Worm (Caenorhabditis elegans) whole organism, L1 larva: ENCODE results near the gene myo-5.
A peak's percentile ranks its signal among the peaks of the same experiment; 100 is the strongest.

Experiments used
- C16A3.4 ChIP-seq: fragments of 150-350 bp; optimal IDR thresholded peaks from 2 replicates; lab custom pipeline; 2014; ENCODE audit warnings: missing biosample characterization, missing genetic modification characterization
- F16B12.6 ChIP-seq: fragments of 150-350 bp; optimal IDR thresholded peaks from 2 replicates; lab custom pipeline; 2014; ENCODE audit warnings: missing biosample characterization, missing genetic modification characterization
- aly-2 ChIP-seq: fragments of 150-350 bp; optimal IDR thresholded peaks from 2 replicates; lab custom pipeline; 2014; ENCODE audit warnings: missing biosample characterization, missing genetic modification characterization
- blmp-1 ChIP-seq: fragments of 150-350 bp; optimal IDR thresholded peaks from 2 replicates; lab custom pipeline; 2014; ENCODE audit warnings: missing biosample characterization, missing genetic modification characterization
- ceh-8 ChIP-seq: fragments of 200-800 bp; sonication (Bioruptor generic); optimal IDR thresholded peaks from 2 replicates; lab custom pipeline; 2018; ENCODE audit warnings: mild to moderate bottlenecking, missing genetic modification characterization, moderate library complexity, missing compliant biosample characterization
- ceh-88 ChIP-seq: fragments of 200-800 bp; sonication (Bioruptor generic); IDR thresholded peaks from 2 replicates; pipeline ENCODE4 v1.3.6; 2022; ENCODE audit warnings: missing genetic modification characterization, missing compliant biosample characterization
- ces-1 ChIP-seq: fragments of 150-350 bp; optimal IDR thresholded peaks from 2 replicates; lab custom pipeline; 2014; ENCODE audit warnings: missing biosample characterization, missing genetic modification reagents, missing genetic modification characterization
- dsc-1 ChIP-seq: sonication (generic microtip); optimal IDR thresholded peaks from 2 replicates; lab custom pipeline; 2016; ENCODE audit warnings: mild to moderate bottlenecking, missing genetic modification characterization, missing compliant biosample characterization
- efl-1 ChIP-seq, 4 experiments: fragments of 150-350 bp; optimal IDR thresholded peaks in 3 of 4; peaks in 1 of 4; 1 replicate in 1 of 4; 2 replicates in 3 of 4; lab custom pipeline; 2014; ENCODE audit warnings: missing biosample characterization in 2 of 4, missing genetic modification characterization in 2 of 4, missing genetic modification reagents in 2 of 4
- egl-13 ChIP-seq: sonication (generic microtip); optimal IDR thresholded peaks from 2 replicates; lab custom pipeline; 2016; ENCODE audit warnings: missing genotype, missing genetic modification reagents, missing genetic modification characterization, missing compliant biosample characterization
- elt-3 ChIP-seq, 6 experiments: fragments of 150-350 bp in 1 of 6; sonication (generic microtip); optimal IDR thresholded peaks; 2 replicates each; lab custom pipeline; 2017 to 2018; ENCODE audit warnings: missing biosample characterization in 6 of 6, missing genetic modification characterization in 6 of 6, inconsistent platforms in 1 of 6
- hpl-2 ChIP-seq: fragments of 150-350 bp; optimal IDR thresholded peaks from 2 replicates; lab custom pipeline; 2014; ENCODE audit warnings: missing biosample characterization, missing genetic modification reagents, missing genetic modification characterization
- irx-1 ChIP-seq: sonication (generic microtip); optimal IDR thresholded peaks from 2 replicates; lab custom pipeline; 2016; ENCODE audit warnings: missing genetic modification characterization, missing compliant biosample characterization
- isw-1 ChIP-seq: fragments of 200-800 bp; sonication (Bioruptor generic); IDR thresholded peaks from 2 replicates; pipeline ENCODE4 v1.3.6; 2022; ENCODE audit warnings: missing genetic modification characterization, missing compliant biosample characterization
- lin-14 ChIP-seq: fragments of 200-800 bp; sonication (Bioruptor generic); optimal IDR thresholded peaks from 2 replicates; lab custom pipeline; 2018; ENCODE audit warnings: mild to moderate bottlenecking, missing genetic modification characterization, moderate library complexity, missing compliant biosample characterization
- lin-39 ChIP-seq: fragments of 150-350 bp; optimal IDR thresholded peaks from 2 replicates; lab custom pipeline; 2014; ENCODE audit warnings: missing biosample characterization, missing genetic modification reagents, missing genetic modification characterization
- lsy-2 ChIP-seq, 2 experiments: fragments of 150-350 bp; optimal IDR thresholded peaks; 2 replicates each; lab custom pipeline; 2014; ENCODE audit warnings: missing biosample characterization in 2 of 2, missing genetic modification characterization in 2 of 2
- mef-2 ChIP-seq: fragments of 150-350 bp; optimal IDR thresholded peaks from 2 replicates; lab custom pipeline; 2014; ENCODE audit warnings: missing biosample characterization, missing genetic modification characterization
- nhr-19 ChIP-seq: fragments of 200-800 bp; sonication (Bioruptor generic); conservative IDR thresholded peaks from 2 replicates; pipeline ENCODE4 v1.3.6; 2022; ENCODE audit warnings: missing genetic modification characterization, missing compliant biosample characterization
- nhr-20 ChIP-seq: sonication (generic microtip); optimal IDR thresholded peaks from 2 replicates; lab custom pipeline; 2016; ENCODE audit warnings: mild to moderate bottlenecking, missing genetic modification characterization, missing compliant biosample characterization
- nhr-47 ChIP-seq: sonication (generic microtip); optimal IDR thresholded peaks from 2 replicates; lab custom pipeline; 2016; ENCODE audit warnings: mild to moderate bottlenecking, missing genetic modification characterization, moderate library complexity, missing compliant biosample characterization
- nhr-71 ChIP-seq: sonication (generic microtip); optimal IDR thresholded peaks from 2 replicates; lab custom pipeline; 2016; ENCODE audit warnings: mild to moderate bottlenecking, missing genetic modification characterization, moderate library complexity, missing compliant biosample characterization
- nhr-76 ChIP-seq: sonication (generic microtip); optimal IDR thresholded peaks from 2 replicates; lab custom pipeline; 2017; ENCODE audit warnings: missing biosample characterization, missing genetic modification characterization
- nhr-77 ChIP-seq: fragments of 150-350 bp; optimal IDR thresholded peaks from 2 replicates; lab custom pipeline; 2014; ENCODE audit warnings: missing biosample characterization, missing genetic modification characterization
- nhr-85 ChIP-seq: sonication (generic microtip); peaks from one replicate; lab custom pipeline; 2016; ENCODE audit warnings: missing genetic modification characterization, inconsistent platforms, missing compliant biosample characterization
- nhr-90 ChIP-seq: sonication (generic microtip); optimal IDR thresholded peaks from 2 replicates; lab custom pipeline; 2016; ENCODE audit warnings: mild to moderate bottlenecking, missing genetic modification characterization, missing compliant biosample characterization; ENCODE audit not compliant: poor library complexity
- pax-3 ChIP-seq: fragments of 200-800 bp; sonication (Bioruptor generic); optimal IDR thresholded peaks from 2 replicates; lab custom pipeline; 2018; ENCODE audit warnings: mild to moderate bottlenecking, missing genetic modification characterization, moderate library complexity, missing compliant biosample characterization
- pqm-1 ChIP-seq: sonication (generic microtip); optimal IDR thresholded peaks from 3 replicates; lab custom pipeline; 2017; ENCODE audit warnings: missing biosample characterization, missing genetic modification characterization
- rnt-1 ChIP-seq: sonication (generic microtip); optimal IDR thresholded peaks from 2 replicates; lab custom pipeline; 2016; ENCODE audit warnings: mild to moderate bottlenecking, missing genetic modification characterization, moderate library complexity, missing compliant biosample characterization
- skn-1 ChIP-seq: fragments of 150-350 bp; optimal IDR thresholded peaks from 2 replicates; lab custom pipeline; 2014; ENCODE audit warnings: missing biosample characterization, missing genetic modification characterization
- snu-23 ChIP-seq: sonication (generic microtip); optimal IDR thresholded peaks from 2 replicates; lab custom pipeline; 2016; ENCODE audit warnings: missing genetic modification characterization, missing compliant biosample characterization
- swsn-7 ChIP-seq: sonication (generic microtip); optimal IDR thresholded peaks from 2 replicates; lab custom pipeline; 2016; ENCODE audit warnings: missing genetic modification characterization, missing compliant biosample characterization
- tbx-2 ChIP-seq: sonication (generic microtip); optimal IDR thresholded peaks from 2 replicates; lab custom pipeline; 2016; ENCODE audit warnings: missing genetic modification characterization, missing compliant biosample characterization
- unc-62 ChIP-seq: fragments of 150-350 bp; optimal IDR thresholded peaks from 2 replicates; lab custom pipeline; 2014; ENCODE audit warnings: missing biosample characterization, missing genetic modification reagents, missing genetic modification characterization
- zip-4 ChIP-seq: fragments of 200-800 bp; sonication (Bioruptor generic); optimal IDR thresholded peaks from 2 replicates; lab custom pipeline; 2018; ENCODE audit warnings: mild to moderate bottlenecking, missing genetic modification characterization, moderate library complexity, missing compliant biosample characterization

The myo-5 gene

DNA sequence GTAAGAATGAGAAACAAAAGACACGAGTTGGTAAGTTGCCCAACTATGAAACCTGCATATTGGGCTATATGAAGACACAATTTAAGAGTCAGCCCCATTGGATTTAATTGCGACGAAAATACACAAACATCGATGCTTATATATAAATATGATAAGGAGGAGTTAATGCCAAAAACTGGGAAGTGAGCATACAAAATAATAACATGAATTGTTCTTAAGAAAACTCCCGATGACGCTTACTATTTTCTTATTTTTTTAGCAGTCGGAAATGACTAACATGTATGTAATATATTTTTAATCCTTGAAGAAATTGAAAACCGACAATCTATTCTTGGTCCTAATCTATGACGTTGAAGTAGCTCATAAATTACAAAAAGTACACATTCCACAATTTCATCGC, 36.7 kb upstream of the myo-5 start, which contains the start of gene str-144:
TSS of gene str-144 (minus strand) at position 101 of the 400 bp plus-strand sequence.
- no peak for TF ChIP-seq pax-3 (tag; lab: Kevin White, UChicago)
- TF ChIP-seq dsc-1 (tag; lab: Kevin White, UChicago), result peak; percentile 15

DNA sequence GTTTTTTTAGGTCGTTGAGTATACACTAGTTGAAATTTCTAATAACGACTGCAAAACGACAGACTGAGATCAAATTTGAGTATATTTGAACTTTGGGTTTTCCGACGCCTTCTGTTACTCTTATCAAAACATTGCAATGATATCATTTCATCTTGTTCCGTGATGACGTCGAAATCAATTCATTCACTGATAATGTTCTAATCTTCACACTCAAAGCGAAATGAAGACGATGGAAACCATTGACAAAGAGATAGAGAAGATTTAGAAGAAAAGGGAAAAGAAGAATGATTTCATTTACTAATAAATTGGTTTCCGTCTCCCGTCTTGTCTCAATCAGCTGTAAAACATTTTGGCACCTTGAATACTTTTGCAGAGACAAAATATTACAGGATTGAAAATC, 35.6 kb upstream of the myo-5 start:
- TF ChIP-seq nhr-85 (tag; lab: Kevin White, UChicago) (peak; percentile 85), blmp-1 (tag; lab: Kevin White, UChicago) (peak; percentile 89), tbx-2 (tag; lab: Kevin White, UChicago) (no peak), elt-3 (tag; optimal IDR thresholded peaks at IDR 0.05; lab: Kevin White, UChicago) (peak in 5 of 6 experiments; percentile 78 to 89 (median 86)), swsn-7 (tag; lab: Kevin White, UChicago) (no peak), dsc-1 (tag; lab: Kevin White, UChicago) (peak; percentile 56), lin-39 (no peak), nhr-20 (tag; lab: Kevin White, UChicago) (peak; percentile 29), isw-1 (GFP tag; lab: Robert Waterston, UW) (no peak)

DNA sequence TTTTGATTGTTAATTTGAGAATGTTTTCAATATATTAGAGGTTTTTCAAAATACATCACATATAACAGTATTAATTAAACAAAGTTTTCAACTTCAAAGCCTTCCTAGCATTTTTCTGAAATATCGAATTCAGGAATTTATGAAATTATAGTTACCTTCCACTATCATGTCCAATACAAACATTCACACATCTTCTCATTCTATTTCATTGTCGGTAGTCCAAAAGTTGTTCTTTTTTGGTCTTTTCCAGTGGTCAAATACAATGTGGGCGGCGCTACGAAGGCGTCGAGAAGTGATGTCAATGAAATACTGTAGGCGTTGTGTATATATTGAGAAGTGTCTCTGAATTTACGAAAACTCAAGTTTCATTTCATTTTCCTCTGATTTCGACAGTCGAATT, 33.1 kb upstream of the myo-5 start, which contains the start of gene catp-3:
TSS of gene catp-3 (plus strand) at position 301 of the 400 bp plus-strand sequence.
- no peak for TF ChIP-seq ceh-88 (GFP tag; lab: Robert Waterston, UW)
- TF ChIP-seq zip-4 (GFP tag; lab: Kevin White, UChicago), result no peak
- no peak for TF ChIP-seq hpl-2 (GFP tag; lab: Kevin White, UChicago)
- TF ChIP-seq nhr-85 (tag; lab: Kevin White, UChicago), result no peak
- no peak for TF ChIP-seq lsy-2 (tag; optimal IDR thresholded peaks at IDR 0.05; lab: Kevin White, UChicago)
- no peak for TF ChIP-seq egl-13 (tag; lab: Kevin White, UChicago)
- no peak for TF ChIP-seq nhr-47 (tag; lab: Kevin White, UChicago)
- TF ChIP-seq efl-1 (optimal IDR thresholded peaks at IDR 0.05; lab: Kevin White, UChicago), result no peak
- TF ChIP-seq efl-1 (GFP tag; optimal IDR thresholded peaks at IDR 0.05 in 1 of 2; lab: Kevin White, UChicago), result no peak
- TF ChIP-seq nhr-71, result no peak
- no peak for TF ChIP-seq nhr-77
- TF ChIP-seq rnt-1 (tag; lab: Kevin White, UChicago), result no peak
- no peak for TF ChIP-seq nhr-76 (tag; lab: Kevin White, UChicago)
- TF ChIP-seq snu-23, result no peak

DNA sequence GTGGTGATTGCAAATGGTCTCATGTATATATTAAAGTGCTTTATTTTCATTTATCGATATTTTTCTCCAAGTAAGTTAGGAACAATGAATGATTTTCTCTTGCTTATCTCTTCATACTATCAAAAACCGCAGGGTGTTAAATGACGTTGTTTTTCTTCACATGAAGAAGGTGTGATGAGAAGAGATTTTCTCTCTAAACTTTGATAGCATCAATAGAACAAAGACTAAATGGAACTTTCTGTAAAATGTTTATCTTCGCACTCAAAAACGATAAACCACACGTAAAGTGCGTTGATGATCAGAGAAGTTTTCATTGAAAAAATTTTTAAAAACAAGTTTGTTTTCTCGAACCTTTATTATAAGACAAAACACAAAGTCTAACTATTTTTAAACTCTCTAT, 29.0 kb upstream of the myo-5 start:
- peak; percentile 25 for TF ChIP-seq nhr-19 (GFP tag; lab: Robert Waterston, UW)
- TF ChIP-seq pqm-1 (tag; lab: Kevin White, UChicago), result no peak
- peak; percentile 29 for TF ChIP-seq nhr-90 (tag; lab: Kevin White, UChicago)
- TF ChIP-seq ceh-8, result no peak
- peak in 5 of 6 experiments; percentile 8 to 54 (median 38) for TF ChIP-seq elt-3 (tag; optimal IDR thresholded peaks at IDR 0.05; lab: Kevin White, UChicago)
- TF ChIP-seq lin-14 (GFP tag; lab: Kevin White, UChicago), result no peak
- TF ChIP-seq zip-4 (GFP tag; lab: Kevin White, UChicago), result no peak
- TF ChIP-seq snu-23, result no peak
- TF ChIP-seq nhr-20 (tag; lab: Kevin White, UChicago), result peak; percentile 65
- TF ChIP-seq ces-1 (GFP tag; lab: Kevin White, UChicago), result no peak
- TF ChIP-seq nhr-71, result peak; percentile 56
- peak; percentile 86 for TF ChIP-seq nhr-85 (tag; lab: Kevin White, UChicago)
- peak; percentile 27 for TF ChIP-seq blmp-1 (tag; lab: Kevin White, UChicago)
- no peak for TF ChIP-seq aly-2 (tag; lab: Kevin White, UChicago)

DNA sequence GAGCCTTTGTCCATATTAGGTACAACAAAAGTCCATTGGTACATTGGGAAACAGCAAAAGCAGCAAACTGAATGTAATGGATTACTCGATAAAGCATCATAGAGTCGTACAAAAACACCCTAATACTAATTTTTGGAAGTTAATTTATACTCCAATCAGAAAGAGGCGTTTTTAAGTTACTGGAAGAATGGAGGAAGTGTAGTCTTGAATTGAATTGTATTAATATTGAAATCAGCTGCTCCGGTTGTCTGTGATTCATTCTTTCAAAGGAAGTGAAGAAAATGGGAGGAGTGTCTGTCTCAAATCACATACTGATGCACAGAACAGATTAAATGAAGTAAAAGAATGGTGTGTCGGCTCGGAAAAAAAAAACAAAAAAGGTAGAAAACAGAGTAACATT, 27.2 kb upstream of the myo-5 start, which contains the start of gene str-131:
TSS of gene str-131 (minus strand) at position 101 of the 400 bp plus-strand sequence.
- TF ChIP-seq C16A3.4 (tag; lab: Kevin White, UChicago), result no peak
- no peak for TF ChIP-seq mef-2 (tag; lab: Kevin White, UChicago)
- TF ChIP-seq unc-62 (GFP tag; lab: Kevin White, UChicago), result no peak
- TF ChIP-seq dsc-1 (tag; lab: Kevin White, UChicago), result no peak
- no peak for TF ChIP-seq irx-1 (tag; lab: Kevin White, UChicago)
- TF ChIP-seq hpl-2 (GFP tag; lab: Kevin White, UChicago), result no peak
- no peak for TF ChIP-seq skn-1 (tag; lab: Kevin White, UChicago)
- TF ChIP-seq F16B12.6 (tag; lab: Kevin White, UChicago), result no peak
